Worm (Caenorhabditis elegans): ENCODE measurements around the gene C03A3.1.

DNA sequence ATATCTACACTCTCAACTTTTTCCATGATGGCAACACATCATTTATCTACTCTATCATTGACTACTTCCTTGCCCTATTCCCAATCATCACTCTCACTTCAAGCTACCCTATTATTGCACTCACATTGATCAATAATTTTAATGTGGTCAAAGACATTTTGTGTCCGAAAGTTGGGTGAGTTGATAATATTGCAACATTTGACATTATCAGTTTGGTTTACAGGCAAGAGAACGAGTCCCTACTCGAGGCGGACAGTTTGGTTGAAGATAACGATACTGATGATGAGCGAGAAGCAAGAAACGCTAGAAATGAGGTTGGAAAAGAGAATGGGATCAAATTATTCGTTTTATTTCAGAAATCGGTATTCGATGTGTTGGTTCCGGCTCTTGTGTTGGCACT lies 7.6 kb downstream of the C03A3.1 start:
- no peak for TF ChIP-seq dpl-1 (GFP tag; optimal IDR thresholded peaks at IDR 0.05)
- TF ChIP-seq snpc-4 (GFP tag; optimal IDR thresholded peaks at IDR 0.05) = no peak
- no peak for TF ChIP-seq snpc-4 (tag; optimal IDR thresholded peaks at IDR 0.05)
- TF ChIP-seq hmg-20 (GFP tag; IDR thresholded peaks at IDR 0.05) = no peak
- TF ChIP-seq pha-4 (tag; optimal IDR thresholded peaks at IDR 0.05) = no peak
- TF ChIP-seq Y79H2A.3 (GFP tag; conservative IDR thresholded peaks at IDR 0.05) = no peak
- TF ChIP-seq nhr-179 (tag; optimal IDR thresholded peaks at IDR 0.05) = no peak
- no peak for TF ChIP-seq bed-2 (GFP tag; IDR thresholded peaks at IDR 0.05)
- TF ChIP-seq nfyb-1 (GFP tag; IDR thresholded peaks at IDR 0.05) = no peak
- no peak for TF ChIP-seq F55B11.4 (tag; optimal IDR thresholded peaks at IDR 0.05; ENCODE audit: borderline replicate concordance, insufficient read depth)
- no peak for TF ChIP-seq somi-1 (GFP tag; optimal IDR thresholded peaks at IDR 0.05)
- no peak for TF ChIP-seq F49E8.2 (tag; optimal IDR thresholded peaks at IDR 0.05; ENCODE audit: insufficient read depth)
- no peak for TF ChIP-seq ama-1 (optimal IDR thresholded peaks at IDR 0.05)
- TF ChIP-seq ama-1 (GFP tag; optimal IDR thresholded peaks at IDR 0.05) = no peak

Data from whole organism, young adult.